Worm (Caenorhabditis elegans) whole organism, young adult: ENCODE measurements around the gene ceh-83.

Experiments
- F55B11.4 ChIP-seq: sonication (generic microtip); optimal IDR thresholded peaks from 2 replicates; lab custom pipeline; 2016; ENCODE audit warnings: missing compliant biosample characterization, missing genetic modification characterization, borderline replicate concordance; ENCODE audit not compliant: insufficient read depth
- ama-1 ChIP-seq, 3 experiments: fragments of 150-350 bp in 1 of 3; sonication (generic microtip) in 2 of 3; optimal IDR thresholded peaks; 2 replicates each; lab custom pipeline; 2014 to 2018; ENCODE audit warnings: missing biosample characterization in 2 of 3, missing genetic modification characterization in 2 of 3, missing genetic modification reagents in 2 of 3
- attf-3 ChIP-seq: fragments of 200-800 bp; sonication (Bioruptor generic); conservative IDR thresholded peaks from 2 replicates; pipeline ENCODE4 v1.3.6; 2022; ENCODE audit warnings: missing genetic modification reagents, missing genetic modification characterization, missing compliant biosample characterization
- cebp-1 ChIP-seq, 2 experiments: fragments of 200-800 bp in 1 of 2; sonication (Bioruptor generic) in 1 of 2; sonication (generic microtip) in 1 of 2; IDR thresholded peaks in 1 of 2; optimal IDR thresholded peaks in 1 of 2; 2 replicates each; pipeline versions ENCODE4 v1.3.6 to Lab custom; 2017 to 2022; ENCODE audit warnings: missing compliant biosample characterization in 2 of 2, missing genetic modification characterization in 2 of 2, mild to moderate bottlenecking in 1 of 2, missing genetic modification reagents in 1 of 2, moderate library complexity in 1 of 2
- ceh-40 ChIP-seq: fragments of 200-800 bp; sonication (Bioruptor generic); IDR thresholded peaks from 2 replicates; pipeline ENCODE4 v1.3.6; 2022; ENCODE audit warnings: missing genetic modification characterization, missing compliant biosample characterization
- dpl-1 ChIP-seq: fragments of 150-350 bp; optimal IDR thresholded peaks from 2 replicates; lab custom pipeline; 2014; ENCODE audit warnings: missing biosample characterization, missing genetic modification reagents, missing genetic modification characterization
- hmg-1.2 ChIP-seq: fragments of 200-800 bp; sonication (Bioruptor generic); IDR thresholded peaks from 2 replicates; pipeline ENCODE4 v1.3.6; 2022; ENCODE audit warnings: missing genetic modification reagents, missing genetic modification characterization, missing compliant biosample characterization
- let-526 ChIP-seq: fragments of 200-800 bp; sonication (Bioruptor generic); IDR thresholded peaks from 2 replicates; pipeline ENCODE4 v1.3.6; 2022; ENCODE audit warnings: missing genetic modification reagents, missing genetic modification characterization, missing compliant biosample characterization
- nhr-179 ChIP-seq: sonication (generic microtip); optimal IDR thresholded peaks from 2 replicates; lab custom pipeline; 2016; ENCODE audit warnings: mild to moderate bottlenecking, missing genetic modification characterization, missing compliant biosample characterization
- rec-8 ChIP-seq, 2 experiments: sonication (generic microtip); optimal IDR thresholded peaks; 2 replicates each; lab custom pipeline; 2016; ENCODE audit warnings: mild to moderate bottlenecking in 2 of 2, missing genetic modification characterization in 2 of 2, missing genetic modification reagents in 2 of 2, missing genotype in 2 of 2, missing biosample characterization in 1 of 2, missing compliant biosample characterization in 1 of 2, moderate library complexity in 1 of 2
- zfh-2 ChIP-seq: fragments of 200-800 bp; sonication (Bioruptor generic); conservative IDR thresholded peaks from 2 replicates; pipeline ENCODE4 v1.3.6; 2022; ENCODE audit warnings: missing genetic modification reagents, missing genetic modification characterization, missing compliant biosample characterization
- ztf-28 ChIP-seq: fragments of 200-800 bp; sonication (Bioruptor generic); IDR thresholded peaks from 2 replicates; pipeline ENCODE4 v1.3.6; 2022; ENCODE audit warnings: missing genetic modification reagents, missing genetic modification characterization, missing compliant biosample characterization

DNA sequence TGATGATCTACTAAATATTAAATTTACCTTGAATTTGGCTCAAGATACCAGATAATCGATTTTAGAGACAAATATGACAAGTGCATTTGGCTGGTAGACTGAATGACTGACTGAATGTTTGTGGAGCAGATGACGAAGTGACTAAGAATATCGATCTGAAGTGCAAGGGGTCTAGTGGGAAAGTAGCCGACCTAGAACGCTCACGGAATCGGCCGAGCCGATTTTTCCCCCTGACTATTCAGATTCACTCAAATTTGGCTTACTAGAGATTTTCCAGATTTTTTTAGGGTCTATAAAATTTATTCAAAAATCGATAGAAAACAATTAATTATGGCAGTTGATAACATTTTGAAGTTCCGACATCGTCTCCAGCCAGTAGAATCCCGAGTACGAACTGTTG lies 41.8 kb downstream of the ceh-83 start, which contains the start of gene fbxc-26:
- TF ChIP-seq F55B11.4 (tag; lab: Kevin White, UChicago) (no peak), cebp-1 (GFP tag; IDR thresholded peaks at IDR 0.05; lab: Robert Waterston, UW) (no peak), cebp-1 (tag; optimal IDR thresholded peaks at IDR 0.05; lab: Kevin White, UChicago) (no peak), nhr-179 (tag; lab: Kevin White, UChicago) (no peak), attf-3 (GFP tag; lab: Robert Waterston, UW) (no peak), rec-8 (tag; optimal IDR thresholded peaks at IDR 0.05; lab: Kevin White, UChicago) (no peak), let-526 (GFP tag; lab: Robert Waterston, UW) (no peak), hmg-1.2 (GFP tag; lab: Robert Waterston, UW) (no peak), dpl-1 (no peak), ama-1 (optimal IDR thresholded peaks at IDR 0.05; lab: Kevin White, UChicago) (no peak), ama-1 (GFP tag; optimal IDR thresholded peaks at IDR 0.05; lab: Kevin White, UChicago) (no peak), ztf-28 (GFP tag; lab: Robert Waterston, UW) (no peak), zfh-2 (no peak), ceh-40 (no peak)
